Worm (Caenorhabditis elegans): Measurements from ENCODE around the gene nos-3.

ce11 chrII:9746069-9746468 lies at the start of gene nos-3, which contains the start of gene Y53C12B.1:
- TF ChIP-seq nhr-11 (tag; optimal IDR thresholded peaks at IDR 0.05) (no peak), fos-1 (tag; optimal IDR thresholded peaks at IDR 0.05) (no peak), lin-15B (tag; optimal IDR thresholded peaks at IDR 0.05) (peak; percentile 88), tbx-2 (tag; optimal IDR thresholded peaks at IDR 0.05) (no peak), unc-62 (GFP tag; optimal IDR thresholded peaks at IDR 0.05) (no peak), daf-12 (tag; optimal IDR thresholded peaks at IDR 0.05) (no peak), ama-1 (optimal IDR thresholded peaks at IDR 0.05) (no peak)
